Worm (Caenorhabditis elegans): ENCODE measurements around the gene str-32.

str-32 gene

ce11 chrV:4920690-4921152 is 39.4 kb upstream of the str-32 start, which contains the start of the genes C02E7.8 and srh-23:
Gene C02E7.8 (minus strand): TSS chrV:4920790.
Gene srh-23 (plus strand): TSS chrV:4921102.
- TF ChIP-seq Y56A3A.18 (GFP tag; IDR thresholded peaks at IDR 0.05) = no peak
- TF ChIP-seq aptf-2 (GFP tag; conservative IDR thresholded peaks at IDR 0.05) = no peak
- TF ChIP-seq B0336.3 (GFP tag; IDR thresholded peaks at IDR 0.05) = no peak
- no peak for TF ChIP-seq ceh-79 (tag; optimal IDR thresholded peaks at IDR 0.05)
- no peak for TF ChIP-seq lin-54 (GFP tag; optimal IDR thresholded peaks at IDR 0.05)
- no peak for TF ChIP-seq D2030.7 (GFP tag; IDR thresholded peaks at IDR 0.05)
- TF ChIP-seq nfya-2 (GFP tag; IDR thresholded peaks at IDR 0.05) = no peak
- no peak for TF ChIP-seq F23B12.7 (tag; optimal IDR thresholded peaks at IDR 0.05; ENCODE audit: insufficient read depth)
- TF ChIP-seq F10E7.11 (tag; optimal IDR thresholded peaks at IDR 0.05) = no peak
- no peak for TF ChIP-seq unc-62 (GFP tag; optimal IDR thresholded peaks at IDR 0.05)
- no peak for TF ChIP-seq tlf-1 (GFP tag; optimal IDR thresholded peaks at IDR 0.05)

DNA sequence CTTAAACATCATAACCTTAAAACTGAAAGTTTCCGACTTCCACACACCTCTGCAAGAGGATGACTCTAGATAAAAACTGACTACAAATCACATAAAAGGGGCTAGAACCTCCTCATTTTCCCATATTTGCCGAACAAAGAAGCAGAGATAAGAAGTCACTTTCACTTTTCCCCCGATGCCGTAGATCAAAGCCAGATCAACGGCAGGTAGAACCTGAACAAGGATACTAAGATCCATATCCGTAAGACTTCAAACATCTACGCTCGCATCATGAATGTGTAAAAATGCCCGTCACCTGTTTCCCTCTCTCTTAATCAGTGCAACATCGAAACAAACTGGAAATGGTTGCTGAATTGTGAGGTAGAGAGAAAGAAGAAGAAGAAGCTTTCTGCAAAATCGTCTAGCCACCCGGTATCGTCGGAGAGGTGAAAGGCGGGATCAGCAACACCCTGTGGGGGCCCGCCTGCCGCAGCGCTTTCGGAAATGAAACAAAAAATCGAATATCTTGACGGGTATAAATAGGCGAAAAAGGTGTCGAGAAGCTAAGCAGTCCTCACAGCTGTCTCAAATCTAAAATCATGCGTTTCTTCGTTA is 37.5 kb upstream of the str-32 start, which contains the start of gene C02E7.6:
Gene C02E7.6 (plus strand): TSS at position 544 of the 594 bp plus-strand sequence.
- 0 out of 2 replicates have a peak, but pooled peaks have one; percentile 29 for TF ChIP-seq hsf-1 (GFP tag; IDR thresholded peaks at IDR 0.05)
- no peak for TF ChIP-seq somi-1 (GFP tag; optimal IDR thresholded peaks at IDR 0.05)

DNA sequence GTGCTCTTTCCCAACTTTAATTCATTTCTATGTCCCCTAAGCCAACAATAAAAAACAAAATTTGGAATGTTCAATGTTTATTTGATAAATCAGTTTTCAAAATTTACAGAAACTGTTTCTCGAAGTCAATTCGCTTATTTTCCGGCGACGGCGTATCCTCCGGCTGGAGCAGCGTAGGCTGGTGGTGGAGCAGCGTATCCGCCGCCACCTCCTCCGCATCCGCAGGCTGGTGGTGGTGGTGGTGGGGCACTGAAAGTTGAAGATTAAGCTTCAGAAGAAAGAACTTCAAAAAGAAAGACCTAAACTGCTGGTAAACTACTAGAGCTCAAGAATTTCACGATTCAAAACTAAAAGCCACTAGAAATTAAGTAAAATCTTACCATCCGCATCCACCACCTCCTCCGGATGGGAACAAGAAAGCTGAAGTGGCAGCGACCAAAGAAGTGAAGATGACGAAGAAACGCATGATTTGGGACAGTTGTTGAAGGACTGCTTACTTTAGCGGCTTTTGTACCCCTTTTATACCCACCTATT is 36.9 kb upstream of the str-32 start, which contains the start of gene C02E7.7:
Gene C02E7.7 (minus strand): TSS at position 484 of the 534 bp plus-strand sequence.
- TF ChIP-seq egrh-3 (GFP tag; IDR thresholded peaks at IDR 0.05) = peak; percentile 46; the same call in 1 of the 2 replicates
- TF ChIP-seq zfh-2 (GFP tag; conservative IDR thresholded peaks at IDR 0.05) = peak; percentile 74
- no peak for TF ChIP-seq let-607 (tag; optimal IDR thresholded peaks at IDR 0.05)
- no peak for TF ChIP-seq hlh-12 (tag; optimal IDR thresholded peaks at IDR 0.05)
- TF ChIP-seq B0035.1 (tag; optimal IDR thresholded peaks at IDR 0.05) = no peak

DNA sequence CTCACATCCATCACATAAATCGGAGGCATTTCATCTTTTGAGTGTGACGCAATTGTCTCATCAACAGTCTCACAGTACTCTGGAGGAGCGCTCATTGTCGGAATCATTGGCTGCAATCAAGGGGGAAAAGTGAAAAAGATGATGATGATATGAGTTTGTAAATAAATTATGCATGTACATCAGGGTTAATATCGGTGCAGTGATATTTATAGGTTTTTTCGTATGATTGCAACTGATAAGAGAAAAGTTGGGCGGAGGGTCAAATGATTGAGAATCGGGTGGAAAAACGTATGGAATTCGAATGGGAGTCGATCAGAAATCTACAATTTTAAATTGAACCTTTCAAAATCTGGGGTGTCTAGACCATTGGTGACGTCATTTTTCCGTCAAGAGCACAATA is 33.6 kb upstream of the str-32 start, which contains the start of gene H23N18.6:
Gene H23N18.6 (minus strand): TSS at position 201 of the 400 bp plus-strand sequence.
- TF ChIP-seq hmg-20 (GFP tag; IDR thresholded peaks at IDR 0.05) = no peak
- TF ChIP-seq nhr-80 (tag; optimal IDR thresholded peaks at IDR 0.05) = peak; percentile 37

DNA sequence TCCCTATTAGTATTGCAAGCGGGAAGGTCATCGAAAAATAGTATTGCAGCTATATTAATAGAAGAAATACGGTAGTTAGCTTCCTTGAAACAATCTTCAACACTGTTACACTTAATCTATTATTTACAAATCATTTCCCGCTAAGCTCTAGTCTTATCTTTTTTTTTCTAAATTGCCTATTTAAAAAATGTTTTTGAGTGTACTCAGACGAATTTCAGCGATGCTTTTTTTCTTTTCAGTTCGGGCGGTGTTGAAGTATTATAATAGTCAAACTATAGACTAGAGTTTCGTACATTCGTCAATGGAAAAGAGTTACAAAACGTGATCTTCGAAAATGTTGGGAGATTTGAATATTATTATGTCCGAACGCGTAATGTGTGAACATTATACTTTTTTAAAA is 32.6 kb upstream of the str-32 start:
- TF ChIP-seq him-1 (tag; optimal IDR thresholded peaks at IDR 0.05) (no peak), snpc-4 (GFP tag; optimal IDR thresholded peaks at IDR 0.05) (no peak), snpc-4 (tag; optimal IDR thresholded peaks at IDR 0.05) (peak in 2 of 4 experiments; percentile 54 to 80)

ce11 chrV:4912313-4912712 is 31.0 kb upstream of the str-32 start, which contains the start of gene H23N18.5:
Gene H23N18.5 (minus strand): TSS chrV:4912381.
- TF ChIP-seq die-1 (tag; optimal IDR thresholded peaks at IDR 0.05) (no peak), hmg-20 (GFP tag; IDR thresholded peaks at IDR 0.05) (no peak), ZK185.1 (tag; optimal IDR thresholded peaks at IDR 0.05; ENCODE audit: poor library complexity, severe bottlenecking) (no peak), C06A6.2 (GFP tag; conservative IDR thresholded peaks at IDR 0.05) (no peak), C17E4.6 (GFP tag; IDR thresholded peaks at IDR 0.05) (no peak), hlh-12 (tag; optimal IDR thresholded peaks at IDR 0.05) (no peak), Y53G8AR.9 (GFP tag; conservative IDR thresholded peaks at IDR 0.05) (no peak)

Data from whole organism, young adult.